Worm (Caenorhabditis elegans) whole organism, early embryonic: Measurements from ENCODE around the gene C43D7.4.

Experiments used
- ama-1 ChIP-seq: fragments of 150-350 bp; optimal IDR thresholded peaks from 2 replicates; lab custom pipeline; 2014
- flt-1 ChIP-seq: fragments of 200-800 bp; sonication (Bioruptor generic); IDR thresholded peaks from 2 replicates; pipeline ENCODE4 v1.3.6; 2022; ENCODE audit warnings: missing genetic modification characterization, missing compliant biosample characterization
- pes-1 ChIP-seq: fragments of 200-800 bp; sonication (Bioruptor generic); IDR thresholded peaks from 2 replicates; pipeline ENCODE4 v1.3.6; 2022; ENCODE audit warnings: missing genetic modification reagents, missing genetic modification characterization, missing compliant biosample characterization
- tbx-11 ChIP-seq: fragments of 200-800 bp; sonication (Bioruptor generic); IDR thresholded peaks from 2 replicates; pipeline ENCODE4 v1.3.6; 2022; ENCODE audit warnings: missing genetic modification characterization, missing compliant biosample characterization
- tbx-37 ChIP-seq: fragments of 200-800 bp; sonication (Bioruptor generic); conservative IDR thresholded peaks from 2 replicates; pipeline ENCODE4 v1.3.6; 2022; ENCODE audit warnings: missing genetic modification reagents, missing genetic modification characterization, missing compliant biosample characterization

ce11 chrV:19351944-19352343 is 29.7 kb upstream of the C43D7.4 start:
- no peak for TF ChIP-seq tbx-11 (GFP tag; lab: Robert Waterston, UW)
- TF ChIP-seq tbx-37 (GFP tag; lab: Robert Waterston, UW), result no peak
- no peak for TF ChIP-seq flt-1 (GFP tag; lab: Robert Waterston, UW)
- TF ChIP-seq ama-1, result no peak
- TF ChIP-seq pes-1 (GFP tag; lab: Robert Waterston, UW), result no peak
